Worm (Caenorhabditis elegans): ENCODE data around the gene T02E9.5.

Gene T02E9.5

ce11 chrV:11320860-11321259 is 21.2 kb upstream of the T02E9.5 start:
- TF ChIP-seq rnt-1 (tag; optimal IDR thresholded peaks at IDR 0.05) (no peak), lim-6 (tag; optimal IDR thresholded peaks at IDR 0.05) (no peak), ama-1 (optimal IDR thresholded peaks at IDR 0.05) (no peak), pag-3 (tag; optimal IDR thresholded peaks at IDR 0.05; ENCODE audit: borderline replicate concordance) (no peak), fax-1 (tag; optimal IDR thresholded peaks at IDR 0.05) (no peak), elt-4 (tag; optimal IDR thresholded peaks at IDR 0.05) (no peak), hlh-8 (tag; optimal IDR thresholded peaks at IDR 0.05) (no peak), C08G9.2 (tag; optimal IDR thresholded peaks at IDR 0.05) (no peak), che-1 (tag; optimal IDR thresholded peaks at IDR 0.05) (no peak), ets-4 (tag; optimal IDR thresholded peaks at IDR 0.05) (no peak), ttx-3 (tag; optimal IDR thresholded peaks at IDR 0.05) (no peak), pqm-1 (tag; optimal IDR thresholded peaks at IDR 0.05) (no peak), hlh-13 (GFP tag; optimal IDR thresholded peaks at IDR 0.05) (no peak), unc-86 (tag; optimal IDR thresholded peaks at IDR 0.05) (no peak), hlh-15 (tag; optimal IDR thresholded peaks at IDR 0.05) (no peak)

- no peak for TF ChIP-seq ceh-6 (GFP tag; optimal IDR thresholded peaks at IDR 0.05)
These were observed 20.3 kb upstream of the T02E9.5 start, which contains the start of gene F47G9.4 for ce11 chrV:11321719-11322118. Gene F47G9.4, minus strand, starts transcription at chrV:11321816.

ce11 chrV:11323720-11324119 is 18.3 kb upstream of the T02E9.5 start, which contains the start of gene str-141:
Gene str-141, minus strand, starts transcription at chrV:11323820.
- no peak for TF ChIP-seq Y22D7AL.16 (tag; optimal IDR thresholded peaks at IDR 0.05)

ce11 chrV:11326914-11327367 is 15.1 kb upstream of the T02E9.5 start, which contains the start of gene tmed-10:
Gene tmed-10, minus strand, starts transcription at chrV:11326964.
- TF ChIP-seq ceh-30 (tag; optimal IDR thresholded peaks at IDR 0.05) (no peak), T23F11.4 (GFP tag; optimal IDR thresholded peaks at IDR 0.05) (no peak), fkh-6 (tag; optimal IDR thresholded peaks at IDR 0.05) (no peak), ceh-18 (tag; optimal IDR thresholded peaks at IDR 0.05) (peak; percentile 1), unc-42 (tag; optimal IDR thresholded peaks at IDR 0.05) (peak; percentile 48), ceh-48 (tag; optimal IDR thresholded peaks at IDR 0.05) (no peak), fkh-10 (GFP tag; optimal IDR thresholded peaks at IDR 0.05) (no peak), nfya-1 (tag; optimal IDR thresholded peaks at IDR 0.05) (peak; percentile 54), ceh-31 (tag; optimal IDR thresholded peaks at IDR 0.05) (peak; percentile 42), unc-55 (GFP tag; optimal IDR thresholded peaks at IDR 0.05) (peak; percentile 31), hlh-13 (GFP tag; optimal IDR thresholded peaks at IDR 0.05) (no peak), K09A11.1 (tag; optimal IDR thresholded peaks at IDR 0.05; ENCODE audit: insufficient read depth) (no peak), nhr-11 (tag; optimal IDR thresholded peaks at IDR 0.05) (no peak), sdc-2 (tag; optimal IDR thresholded peaks at IDR 0.05) (no peak)

- TF ChIP-seq unc-3 (GFP tag; conservative IDR thresholded peaks at IDR 0.05) (no peak), unc-3 (tag; optimal IDR thresholded peaks at IDR 0.05) (no peak), sdc-2 (tag; optimal IDR thresholded peaks at IDR 0.05) (no peak), lim-6 (tag; optimal IDR thresholded peaks at IDR 0.05) (no peak), ahr-1 (tag; optimal IDR thresholded peaks at IDR 0.05) (no peak), unc-55 (GFP tag; optimal IDR thresholded peaks at IDR 0.05) (no peak), hlh-15 (tag; optimal IDR thresholded peaks at IDR 0.05) (no peak)
These were observed 12.9 kb upstream of the T02E9.5 start, which contains the start of gene F47G9.6 for ce11 chrV:11329100-11329499. Gene F47G9.6, plus strand, starts transcription at chrV:11329400.

DNA sequence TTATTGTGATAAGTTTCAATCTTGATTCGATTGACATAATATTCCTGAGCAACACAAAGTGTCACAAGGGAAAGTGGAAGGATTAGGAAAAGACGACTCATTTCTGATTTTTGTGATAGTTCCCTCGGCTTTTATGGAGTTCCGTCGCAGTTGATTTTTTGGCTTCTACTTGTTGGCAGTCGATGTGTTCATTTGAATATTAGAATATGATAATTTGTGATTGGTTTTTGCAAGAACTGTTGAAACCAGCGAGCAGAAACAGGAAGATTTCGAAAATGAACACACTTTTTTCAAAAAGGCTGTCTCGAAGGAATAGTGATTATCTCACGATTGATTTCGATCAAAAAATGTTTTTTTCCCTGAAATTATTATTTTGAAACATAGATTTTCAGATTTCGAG is 7.8 kb upstream of the T02E9.5 start, which contains the start of gene T02E9.6:
T02E9.6 (minus strand) TSS at position 101 of the 400 bp plus-strand sequence.
- TF ChIP-seq ceh-31 (tag; optimal IDR thresholded peaks at IDR 0.05): no peak
- no peak for TF ChIP-seq nhr-232 (tag; optimal IDR thresholded peaks at IDR 0.05)
- no peak for TF ChIP-seq pha-2 (tag; optimal IDR thresholded peaks at IDR 0.05)
- no peak for TF ChIP-seq lin-11 (tag; optimal IDR thresholded peaks at IDR 0.05)
- TF ChIP-seq ttx-3 (tag; optimal IDR thresholded peaks at IDR 0.05): no peak
- TF ChIP-seq hlh-13 (GFP tag; optimal IDR thresholded peaks at IDR 0.05): no peak
- TF ChIP-seq ceh-18 (tag; optimal IDR thresholded peaks at IDR 0.05): no peak
- no peak for TF ChIP-seq ceh-19 (GFP tag; optimal IDR thresholded peaks at IDR 0.05)
- TF ChIP-seq ceh-6 (GFP tag; optimal IDR thresholded peaks at IDR 0.05): no peak

All from whole organism, late embryonic.